Worm (Caenorhabditis elegans) whole organism, L4 larva: ENCODE data around the gene F47B8.2.
A peak's percentile ranks its signal among the peaks of the same experiment; 100 is the strongest.

Experiments used
- F10B5.3 ChIP-seq: sonication (generic microtip); optimal IDR thresholded peaks from 2 replicates; lab custom pipeline; 2016; ENCODE audit warnings: mild to moderate bottlenecking, missing genetic modification characterization, missing compliant biosample characterization
- F44E2.7 ChIP-seq: fragments of 200-800 bp; sonication (Bioruptor generic); IDR thresholded peaks from 2 replicates; pipeline ENCODE4 v2.1.2; 2022; ENCODE audit warnings: missing genetic modification characterization, missing compliant biosample characterization
- T20F7.1 ChIP-seq: fragments of 200-800 bp; sonication (Bioruptor generic); optimal IDR thresholded peaks from 2 replicates; lab custom pipeline; 2018; ENCODE audit warnings: mild to moderate bottlenecking, missing genetic modification characterization, missing compliant biosample characterization
- Y105C5A.15 ChIP-seq: fragments of 200-800 bp; sonication (Bioruptor generic); IDR thresholded peaks from 2 replicates; pipeline ENCODE4 v1.3.6; 2022; ENCODE audit warnings: missing genetic modification characterization, missing compliant biosample characterization
- Y48G9A.11 ChIP-seq: fragments of 200-800 bp; sonication (Bioruptor generic); IDR thresholded peaks from 2 replicates; pipeline ENCODE4 v1.3.6; 2022; ENCODE audit warnings: missing genetic modification reagents, missing genetic modification characterization, missing compliant biosample characterization
- Y75B8A.6 ChIP-seq: fragments of 200-800 bp; sonication (Bioruptor generic); IDR thresholded peaks from 2 replicates; pipeline ENCODE4 v1.3.6; 2022; ENCODE audit warnings: missing genetic modification reagents, missing genetic modification characterization, missing compliant biosample characterization
- ZK337.2 ChIP-seq: fragments of 200-800 bp; sonication (Bioruptor generic); IDR thresholded peaks from 2 replicates; pipeline ENCODE4 v1.3.6; 2022; ENCODE audit warnings: missing genetic modification reagents, missing genetic modification characterization, missing compliant biosample characterization
- ZK546.5 ChIP-seq, 2 experiments: sonication (generic microtip); optimal IDR thresholded peaks; 2 replicates each; lab custom pipeline; 2017; ENCODE audit warnings: missing biosample characterization in 2 of 2, missing genetic modification characterization in 2 of 2
- aha-1 ChIP-seq: fragments of 150-350 bp; peaks from one replicate; lab custom pipeline; 2014; ENCODE audit warnings: missing biosample characterization, missing genetic modification characterization
- ceh-20 ChIP-seq: fragments of 200-800 bp; sonication (Bioruptor generic); IDR thresholded peaks from 2 replicates; pipeline ENCODE4 v1.3.6; 2022; ENCODE audit warnings: missing genetic modification reagents, missing genetic modification characterization, missing compliant biosample characterization
- ceh-28 ChIP-seq: fragments of 150-350 bp; optimal IDR thresholded peaks from 2 replicates; lab custom pipeline; 2014; ENCODE audit warnings: missing biosample characterization, missing genetic modification reagents, missing genetic modification characterization
- ceh-44 ChIP-seq: fragments of 200-800 bp; sonication (Bioruptor generic); IDR thresholded peaks from 2 replicates; pipeline ENCODE4 v1.3.6; 2022; ENCODE audit warnings: missing genetic modification reagents, missing genetic modification characterization, missing compliant biosample characterization
- ceh-62 ChIP-seq: sonication (generic microtip); optimal IDR thresholded peaks from 2 replicates; lab custom pipeline; 2017; ENCODE audit warnings: missing biosample characterization, missing genetic modification characterization
- ceh-82 ChIP-seq: sonication (generic microtip); optimal IDR thresholded peaks from 2 replicates; lab custom pipeline; 2017; ENCODE audit warnings: missing biosample characterization, missing genetic modification characterization
- cey-2 ChIP-seq: sonication (generic microtip); optimal IDR thresholded peaks from 3 replicates; lab custom pipeline; 2017; ENCODE audit warnings: missing genetic modification characterization, mild to moderate bottlenecking, missing compliant biosample characterization, antibody characterized with exemption, borderline replicate concordance; ENCODE audit not compliant: insufficient read depth
- daf-12 ChIP-seq: fragments of 150-350 bp; optimal IDR thresholded peaks from 2 replicates; lab custom pipeline; 2014; ENCODE audit warnings: missing biosample characterization, missing genetic modification reagents, missing genetic modification characterization
- daf-16 ChIP-seq, 3 experiments: sonication (generic microtip); optimal IDR thresholded peaks; 2 replicates each; lab custom pipeline; 2016 to 2017; ENCODE audit warnings: missing genetic modification characterization in 3 of 3, missing genetic modification reagents in 3 of 3, mild to moderate bottlenecking in 2 of 3, missing compliant biosample characterization in 2 of 3, missing biosample characterization in 1 of 3, moderate library complexity in 1 of 3
- dmd-6 ChIP-seq: fragments of 200-800 bp; sonication (Bioruptor generic); IDR thresholded peaks from 2 replicates; pipeline ENCODE4 v1.3.6; 2022; ENCODE audit warnings: missing genetic modification reagents, missing genetic modification characterization, missing compliant biosample characterization
- dmd-9 ChIP-seq: fragments of 200-800 bp; sonication (Bioruptor generic); IDR thresholded peaks from 2 replicates; pipeline ENCODE4 v1.3.6; 2022; ENCODE audit warnings: missing genetic modification reagents, missing genetic modification characterization, missing compliant biosample characterization
- egl-27 ChIP-seq: sonication (generic microtip); optimal IDR thresholded peaks from 3 replicates; lab custom pipeline; 2017; ENCODE audit warnings: missing biosample characterization, missing genetic modification reagents, missing genetic modification characterization
- hif-1 ChIP-seq, 2 experiments: sonication (generic microtip); optimal IDR thresholded peaks; 2 replicates each; lab custom pipeline; 2016 to 2017; ENCODE audit warnings: missing compliant biosample characterization in 2 of 2, missing genetic modification characterization in 2 of 2, missing genetic modification reagents in 2 of 2, missing genotype in 2 of 2, mild to moderate bottlenecking in 1 of 2
- lin-1 ChIP-seq: fragments of 200-800 bp; sonication (Bioruptor generic); IDR thresholded peaks from 2 replicates; pipeline ENCODE4 v1.3.6; 2022; ENCODE audit warnings: missing genetic modification reagents, missing genetic modification characterization, missing compliant biosample characterization
- lin-39 ChIP-seq: fragments of 150-350 bp; optimal IDR thresholded peaks from 2 replicates; lab custom pipeline; 2014; ENCODE audit warnings: missing biosample characterization, missing genetic modification reagents, missing genetic modification characterization
- lir-3 ChIP-seq: sonication (generic microtip); optimal IDR thresholded peaks from 2 replicates; lab custom pipeline; 2016; ENCODE audit warnings: mild to moderate bottlenecking, missing genetic modification characterization, missing compliant biosample characterization
- madf-5 ChIP-seq, 2 experiments: fragments of 200-800 bp; sonication (Bioruptor generic); IDR thresholded peaks; 2 replicates each; pipeline ENCODE4 v1.3.6; 2022; ENCODE audit warnings: missing compliant biosample characterization in 2 of 2, missing genetic modification characterization in 2 of 2
- mdl-1 ChIP-seq, 2 experiments: fragments of 150-350 bp in 1 of 2; sonication (generic microtip) in 1 of 2; optimal IDR thresholded peaks; 2 replicates each; lab custom pipeline; 2014 to 2017; ENCODE audit warnings: missing biosample characterization in 2 of 2, missing genetic modification characterization in 2 of 2
- mdt-29 ChIP-seq: fragments of 200-800 bp; sonication (Bioruptor generic); IDR thresholded peaks from 2 replicates; pipeline ENCODE4 v1.3.6; 2022; ENCODE audit warnings: missing genetic modification reagents, missing genetic modification characterization, missing compliant biosample characterization
- mes-2 ChIP-seq: sonication (generic microtip); optimal IDR thresholded peaks from 2 replicates; lab custom pipeline; 2016; ENCODE audit warnings: missing genotype, mild to moderate bottlenecking, missing genetic modification characterization, missing compliant biosample characterization; ENCODE audit not compliant: poor library complexity, severe bottlenecking
- mxl-3 ChIP-seq: fragments of 200-800 bp; sonication (Bioruptor generic); optimal IDR thresholded peaks from 2 replicates; lab custom pipeline; 2018; ENCODE audit warnings: mild to moderate bottlenecking, missing genetic modification characterization, missing compliant biosample characterization
- nhr-102 ChIP-seq: sonication (generic microtip); optimal IDR thresholded peaks from 2 replicates; lab custom pipeline; 2016; ENCODE audit warnings: mild to moderate bottlenecking, missing genetic modification characterization, moderate library complexity, missing compliant biosample characterization
- nhr-11 ChIP-seq: fragments of 150-350 bp; optimal IDR thresholded peaks from 2 replicates; lab custom pipeline; 2014; ENCODE audit warnings: missing biosample characterization, missing genetic modification characterization
- nhr-25 ChIP-seq: sonication (generic microtip); optimal IDR thresholded peaks from 2 replicates; lab custom pipeline; 2017; ENCODE audit warnings: missing genetic modification characterization, mild to moderate bottlenecking, missing compliant biosample characterization, antibody characterized with exemption, moderate library complexity, borderline replicate concordance; ENCODE audit not compliant: insufficient read depth
- nhr-41 ChIP-seq: fragments of 200-800 bp; sonication (Bioruptor generic); IDR thresholded peaks from 2 replicates; pipeline ENCODE4 v1.3.6; 2022; ENCODE audit warnings: missing genetic modification reagents, missing genetic modification characterization, missing compliant biosample characterization
- nhr-76 ChIP-seq: fragments of 150-350 bp; optimal IDR thresholded peaks from 2 replicates; lab custom pipeline; 2014; ENCODE audit warnings: missing biosample characterization, missing genetic modification characterization
- pha-4 ChIP-seq, 2 experiments: fragments of 150-350 bp in 1 of 2; fragments of 200-800 bp in 1 of 2; sonication (Bioruptor generic) in 1 of 2; IDR thresholded peaks in 1 of 2; optimal IDR thresholded peaks in 1 of 2; 2 replicates each; pipeline versions ENCODE4 v1.3.6 to Lab custom; 2014 to 2022; ENCODE audit warnings: missing genetic modification characterization in 2 of 2, missing genetic modification reagents in 2 of 2, missing biosample characterization in 1 of 2, missing compliant biosample characterization in 1 of 2
- pqm-1 ChIP-seq: sonication (generic microtip); optimal IDR thresholded peaks from 2 replicates; lab custom pipeline; 2017; ENCODE audit warnings: missing biosample characterization, missing genetic modification characterization
- rbr-2 ChIP-seq: sonication (generic microtip); optimal IDR thresholded peaks from 2 replicates; lab custom pipeline; 2016; ENCODE audit warnings: missing genotype, missing genetic modification characterization, missing compliant biosample characterization
- saeg-2 ChIP-seq: fragments of 200-800 bp; sonication (Bioruptor generic); IDR thresholded peaks from 2 replicates; pipeline ENCODE4 v1.3.6; 2022; ENCODE audit warnings: missing genetic modification reagents, missing genetic modification characterization, missing compliant biosample characterization
- set-16 ChIP-seq: fragments of 200-800 bp; sonication (Bioruptor generic); IDR thresholded peaks from 2 replicates; pipeline ENCODE4 v1.3.6; 2022; ENCODE audit warnings: missing genetic modification reagents, missing genetic modification characterization, missing compliant biosample characterization
- snpc-4 ChIP-seq: fragments of 150-350 bp; optimal IDR thresholded peaks from 2 replicates; lab custom pipeline; 2014; ENCODE audit warnings: missing biosample characterization, missing genetic modification characterization
- spr-3 ChIP-seq: fragments of 200-800 bp; sonication (Bioruptor generic); optimal IDR thresholded peaks from 2 replicates; lab custom pipeline; 2018; ENCODE audit warnings: mild to moderate bottlenecking, missing genetic modification characterization, missing compliant biosample characterization
- tra-1 ChIP-seq: fragments of 200-800 bp; sonication (Bioruptor generic); IDR thresholded peaks from 2 replicates; pipeline ENCODE4 v1.3.6; 2022; ENCODE audit warnings: missing genetic modification reagents, missing genetic modification characterization, missing compliant biosample characterization
- unc-62 ChIP-seq, 3 experiments: fragments of 150-350 bp in 1 of 3; sonication (generic microtip); optimal IDR thresholded peaks in 2 of 3; peaks in 1 of 3; 1 replicate in 1 of 3; 2 replicates in 2 of 3; lab custom pipeline; 2014 to 2017; ENCODE audit warnings: missing biosample characterization in 3 of 3, missing genetic modification characterization in 3 of 3, missing genetic modification reagents in 3 of 3, missing genotype in 1 of 3
- vab-7 ChIP-seq: fragments of 200-800 bp; sonication (Bioruptor generic); IDR thresholded peaks from 2 replicates; pipeline ENCODE4 v1.3.6; 2022; ENCODE audit warnings: missing genetic modification reagents, missing genetic modification characterization, missing compliant biosample characterization
- zag-1 ChIP-seq: fragments of 150-350 bp; optimal IDR thresholded peaks from 2 replicates; lab custom pipeline; 2014; ENCODE audit warnings: missing biosample characterization, missing genetic modification characterization

F47B8.2 gene

DNA sequence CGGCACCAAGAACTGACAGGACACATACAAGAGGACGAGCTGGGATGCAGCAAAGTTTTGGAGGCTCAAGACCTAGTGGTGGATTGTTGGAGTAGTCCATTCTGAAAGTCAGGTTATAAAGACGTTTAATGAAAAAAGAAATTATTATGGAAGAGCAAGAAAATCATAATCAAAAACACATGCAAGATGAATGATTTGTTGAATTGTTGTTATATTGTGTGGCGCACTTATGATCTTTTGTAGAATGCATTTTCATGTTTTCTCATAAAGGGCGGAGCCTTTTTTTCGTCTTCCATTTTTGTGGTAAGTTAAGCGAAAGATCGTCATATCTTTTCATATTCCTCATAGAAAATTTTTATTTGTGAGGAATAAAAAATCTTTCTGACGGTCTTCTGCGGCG is at the start of gene F47B8.2:
TSS of gene F47B8.2 (minus strand) at position 101 of the 400 bp plus-strand sequence.
- no peak for TF ChIP-seq rbr-2 (tag; lab: Kevin White, UChicago)
- no peak for TF ChIP-seq mxl-3 (GFP tag; lab: Kevin White, UChicago)
- TF ChIP-seq spr-3 (GFP tag; lab: Kevin White, UChicago): no peak
- no peak for TF ChIP-seq lin-1 (GFP tag; lab: Robert Waterston, UW)
- TF ChIP-seq hif-1 (tag; optimal IDR thresholded peaks at IDR 0.05; lab: Kevin White, UChicago): no peak
- TF ChIP-seq egl-27: no peak
- TF ChIP-seq saeg-2 (GFP tag; lab: Robert Waterston, UW): no peak
- TF ChIP-seq pqm-1 (tag; lab: Kevin White, UChicago): no peak
- no peak for TF ChIP-seq nhr-102 (tag; lab: Kevin White, UChicago)
- no peak for TF ChIP-seq snpc-4 (tag; lab: Kevin White, UChicago)
- TF ChIP-seq ceh-28 (tag; lab: Kevin White, UChicago): no peak
- no peak for TF ChIP-seq set-16
- TF ChIP-seq madf-5 (GFP tag; IDR thresholded peaks at IDR 0.05; lab: Robert Waterston, UW): no peak

- TF ChIP-seq nhr-76 (tag; lab: Kevin White, UChicago) (no peak), ceh-20 (GFP tag; lab: Robert Waterston, UW) (0 out of 2 replicates have a peak, but pooled peaks have one; percentile 30), F44E2.7 (GFP tag; lab: Robert Waterston, UW) (no peak), ceh-44 (GFP tag; lab: Robert Waterston, UW) (no peak), snpc-4 (tag; lab: Kevin White, UChicago) (no peak), nhr-102 (tag; lab: Kevin White, UChicago) (no peak), ZK337.2 (no peak), saeg-2 (GFP tag; lab: Robert Waterston, UW) (no peak), cey-2 (no peak), mdl-1 (tag; optimal IDR thresholded peaks at IDR 0.05; lab: Kevin White, UChicago) (no peak), ceh-62 (tag; lab: Kevin White, UChicago) (no peak), nhr-11 (tag; lab: Kevin White, UChicago) (no peak), dmd-6 (peak; percentile 23), ZK546.5 (tag; optimal IDR thresholded peaks at IDR 0.05; lab: Kevin White, UChicago) (no peak), Y105C5A.15 (GFP tag; lab: Robert Waterston, UW) (no peak), unc-62 (GFP tag; optimal IDR thresholded peaks at IDR 0.05 in 1 of 2; lab: Kevin White, UChicago) (peak in 1 of 2 experiments; percentile 44), unc-62 (tag; optimal IDR thresholded peaks at IDR 0.05; lab: Kevin White, UChicago) (no peak), rbr-2 (tag; lab: Kevin White, UChicago) (peak; percentile 26), vab-7 (GFP tag; lab: Robert Waterston, UW) (no peak), F10B5.3 (no peak), lin-1 (GFP tag; lab: Robert Waterston, UW) (no peak), daf-16 (GFP tag; optimal IDR thresholded peaks at IDR 0.05; lab: Kevin White, UChicago) (no peak), daf-16 (tag; optimal IDR thresholded peaks at IDR 0.05; lab: Kevin White, UChicago) (no peak), ceh-28 (tag; lab: Kevin White, UChicago) (no peak), lin-39 (no peak), aha-1 (tag; lab: Kevin White, UChicago) (peak; percentile 98), lir-3 (tag; lab: Kevin White, UChicago) (no peak), T20F7.1 (GFP tag; lab: Kevin White, UChicago) (no peak), mes-2 (tag; lab: Kevin White, UChicago) (peak; percentile 38), daf-12 (no peak), tra-1 (no peak), zag-1 (tag; lab: Kevin White, UChicago) (no peak), nhr-41 (GFP tag; lab: Robert Waterston, UW) (no peak), dmd-9 (GFP tag; lab: Robert Waterston, UW) (no peak), nhr-25 (tag; lab: Kevin White, UChicago) (peak; percentile 96), pha-4 (GFP tag; IDR thresholded peaks at IDR 0.05; lab: Robert Waterston, UW) (peak; percentile 44; the same call in 1 of the 2 replicates), pha-4 (tag; optimal IDR thresholded peaks at IDR 0.05; lab: Kevin White, UChicago) (no peak), Y75B8A.6 (GFP tag; lab: Robert Waterston, UW) (no peak), spr-3 (GFP tag; lab: Kevin White, UChicago) (no peak), Y48G9A.11 (GFP tag; lab: Robert Waterston, UW) (no peak), mdt-29 (GFP tag; lab: Robert Waterston, UW) (no peak), ceh-82 (tag; lab: Kevin White, UChicago) (no peak), hif-1 (tag; optimal IDR thresholded peaks at IDR 0.05; lab: Kevin White, UChicago) (no peak)
Measured at ce11 chrV:14364586-14365248, 48.3 kb upstream of the F47B8.2 start.
